Worm (Caenorhabditis elegans) whole organism, young adult: ENCODE data around the gene F31D4.2.

Experiments used
- D2030.7 ChIP-seq: fragments of 200-800 bp; sonication (Bioruptor generic); IDR thresholded peaks from 2 replicates; pipeline ENCODE4 v1.3.6; 2022; ENCODE audit warnings: missing genetic modification reagents, missing genetic modification characterization, missing compliant biosample characterization
- F22D6.2 ChIP-seq: sonication (generic microtip); optimal IDR thresholded peaks from 2 replicates; lab custom pipeline; 2016; ENCODE audit warnings: mild to moderate bottlenecking, missing genetic modification characterization, missing compliant biosample characterization
- F33H1.4 ChIP-seq: fragments of 200-800 bp; sonication (Bioruptor generic); IDR thresholded peaks from 2 replicates; pipeline ENCODE4 v1.3.6; 2022; ENCODE audit warnings: missing genetic modification reagents, missing genetic modification characterization, missing compliant biosample characterization
- F39B2.1 ChIP-seq: fragments of 200-800 bp; sonication (Bioruptor generic); IDR thresholded peaks from 2 replicates; pipeline ENCODE4 v1.3.6; 2022; ENCODE audit warnings: missing genetic modification reagents, missing genetic modification characterization, missing compliant biosample characterization
- F55B11.4 ChIP-seq: sonication (generic microtip); optimal IDR thresholded peaks from 2 replicates; lab custom pipeline; 2016; ENCODE audit warnings: missing compliant biosample characterization, missing genetic modification characterization, borderline replicate concordance; ENCODE audit not compliant: insufficient read depth
- K11D2.4 ChIP-seq: fragments of 200-800 bp; sonication (Bioruptor generic); IDR thresholded peaks from 2 replicates; pipeline ENCODE4 v1.3.6; 2022; ENCODE audit warnings: missing genetic modification reagents, missing genetic modification characterization, missing compliant biosample characterization
- Y56A3A.18 ChIP-seq: fragments of 200-800 bp; sonication (Bioruptor generic); IDR thresholded peaks from 2 replicates; pipeline ENCODE4 v1.3.6; 2022; ENCODE audit warnings: missing genetic modification reagents, missing genetic modification characterization, missing compliant biosample characterization
- ZK185.1 ChIP-seq: sonication (generic microtip); optimal IDR thresholded peaks from 2 replicates; lab custom pipeline; 2016; ENCODE audit warnings: mild to moderate bottlenecking, missing genetic modification characterization, missing compliant biosample characterization; ENCODE audit not compliant: poor library complexity, severe bottlenecking
- akir-1 ChIP-seq: fragments of 200-800 bp; sonication (Bioruptor generic); optimal IDR thresholded peaks from 2 replicates; lab custom pipeline; 2018; ENCODE audit warnings: mild to moderate bottlenecking, missing genetic modification characterization, moderate library complexity, missing compliant biosample characterization
- aptf-3 ChIP-seq: fragments of 200-800 bp; sonication (Bioruptor generic); IDR thresholded peaks from 2 replicates; pipeline ENCODE4 v1.3.6; 2022; ENCODE audit warnings: missing genetic modification characterization, missing compliant biosample characterization
- attf-5 ChIP-seq: fragments of 200-800 bp; sonication (Bioruptor generic); optimal IDR thresholded peaks from 2 replicates; lab custom pipeline; 2018; ENCODE audit warnings: mild to moderate bottlenecking, missing genetic modification characterization, missing compliant biosample characterization
- attf-6 ChIP-seq: fragments of 200-800 bp; sonication (Bioruptor generic); IDR thresholded peaks from 2 replicates; pipeline ENCODE4 v1.3.6; 2022; ENCODE audit warnings: missing genetic modification reagents, missing genetic modification characterization, missing compliant biosample characterization
- bed-1 ChIP-seq: fragments of 200-800 bp; sonication (Bioruptor generic); IDR thresholded peaks from 2 replicates; pipeline ENCODE4 v1.3.6; 2022; ENCODE audit warnings: missing genetic modification reagents, missing genetic modification characterization, missing compliant biosample characterization
- ceh-79 ChIP-seq: sonication (generic microtip); optimal IDR thresholded peaks from 2 replicates; lab custom pipeline; 2017; ENCODE audit warnings: mild to moderate bottlenecking, missing genetic modification characterization, missing compliant biosample characterization
- chd-7 ChIP-seq: sonication (generic microtip); optimal IDR thresholded peaks from 2 replicates; lab custom pipeline; 2016; ENCODE audit warnings: mild to moderate bottlenecking, missing genetic modification characterization, moderate library complexity, missing compliant biosample characterization
- hlh-12 ChIP-seq: sonication (generic microtip); optimal IDR thresholded peaks from 2 replicates; lab custom pipeline; 2016; ENCODE audit warnings: missing genetic modification characterization, missing compliant biosample characterization
- hmg-1.2 ChIP-seq: fragments of 200-800 bp; sonication (Bioruptor generic); IDR thresholded peaks from 2 replicates; pipeline ENCODE4 v1.3.6; 2022; ENCODE audit warnings: missing genetic modification reagents, missing genetic modification characterization, missing compliant biosample characterization
- lin-35 ChIP-seq, 3 experiments: fragments of 150-350 bp in 2 of 3; sonication (generic microtip) in 1 of 3; optimal IDR thresholded peaks; 2 replicates each; lab custom pipeline; 2014 to 2018; ENCODE audit warnings: missing biosample characterization in 3 of 3, missing genetic modification characterization in 3 of 3, missing genetic modification reagents in 3 of 3
- lir-1 ChIP-seq: fragments of 200-800 bp; sonication (Bioruptor generic); conservative IDR thresholded peaks from 2 replicates; pipeline ENCODE4 v1.3.6; 2022; ENCODE audit warnings: missing genetic modification reagents, missing genetic modification characterization, missing compliant biosample characterization
- madf-10 ChIP-seq: sonication (generic microtip); optimal IDR thresholded peaks from 2 replicates; lab custom pipeline; 2016; ENCODE audit warnings: mild to moderate bottlenecking, missing genetic modification characterization, missing compliant biosample characterization
- madf-3 ChIP-seq: fragments of 200-800 bp; sonication (Bioruptor generic); IDR thresholded peaks from 2 replicates; pipeline ENCODE4 v1.3.6; 2022; ENCODE audit warnings: missing genetic modification reagents, missing genetic modification characterization, missing compliant biosample characterization
- mcd-1 ChIP-seq: fragments of 200-800 bp; sonication (Bioruptor generic); IDR thresholded peaks from 2 replicates; pipeline ENCODE4 v1.3.6; 2022; ENCODE audit warnings: missing genetic modification reagents, missing genetic modification characterization, missing compliant biosample characterization
- nhr-27 ChIP-seq: fragments of 200-800 bp; sonication (Bioruptor generic); optimal IDR thresholded peaks from 2 replicates; lab custom pipeline; 2018; ENCODE audit warnings: mild to moderate bottlenecking, missing genetic modification characterization, moderate library complexity, missing compliant biosample characterization
- nhr-90 ChIP-seq: sonication (generic microtip); optimal IDR thresholded peaks from 2 replicates; lab custom pipeline; 2016; ENCODE audit warnings: missing genotype, mild to moderate bottlenecking, missing genetic modification characterization, missing compliant biosample characterization
- sea-2 ChIP-seq: fragments of 200-800 bp; sonication (Bioruptor generic); IDR thresholded peaks from 2 replicates; pipeline ENCODE4 v1.3.6; 2022; ENCODE audit warnings: missing genetic modification characterization, missing compliant biosample characterization
- snpc-1.1 ChIP-seq: sonication (generic microtip); optimal IDR thresholded peaks from 2 replicates; lab custom pipeline; 2017; ENCODE audit warnings: missing genetic modification characterization, mild to moderate bottlenecking, missing compliant biosample characterization, antibody characterized with exemption, moderate library complexity, missing genotype, missing genetic modification reagents; ENCODE audit not compliant: insufficient read depth
- snpc-4 ChIP-seq, 5 experiments: fragments of 150-350 bp in 1 of 5; sonication (generic microtip) in 4 of 5; optimal IDR thresholded peaks; 2 replicates each; lab custom pipeline; 2014 to 2018; ENCODE audit warnings: missing genetic modification characterization in 5 of 5, missing biosample characterization in 3 of 5, antibody characterized with exemption in 2 of 5, mild to moderate bottlenecking in 2 of 5, missing compliant biosample characterization in 2 of 5, missing genotype in 2 of 5, moderate library complexity in 2 of 5, missing genetic modification reagents in 1 of 5
- somi-1 ChIP-seq: fragments of 200-800 bp; sonication (Bioruptor generic); optimal IDR thresholded peaks from 2 replicates; lab custom pipeline; 2018; ENCODE audit warnings: mild to moderate bottlenecking, missing genetic modification characterization, missing compliant biosample characterization
- tbp1 ChIP-seq: fragments of 200-800 bp; sonication (Bioruptor generic); optimal IDR thresholded peaks from 2 replicates; lab custom pipeline; 2018; ENCODE audit warnings: mild to moderate bottlenecking, missing genetic modification characterization, missing compliant biosample characterization
- tlf-1 ChIP-seq: fragments of 200-800 bp; sonication (Bioruptor generic); optimal IDR thresholded peaks from 2 replicates; lab custom pipeline; 2018; ENCODE audit warnings: mild to moderate bottlenecking, missing genetic modification characterization, missing compliant biosample characterization
- zim-3 ChIP-seq: sonication (generic microtip); optimal IDR thresholded peaks from 2 replicates; lab custom pipeline; 2017; ENCODE audit warnings: mild to moderate bottlenecking, missing genetic modification characterization, moderate library complexity, missing compliant biosample characterization
- ztf-22 ChIP-seq: fragments of 200-800 bp; sonication (Bioruptor generic); optimal IDR thresholded peaks from 2 replicates; lab custom pipeline; 2018; ENCODE audit warnings: mild to moderate bottlenecking, missing genetic modification characterization, moderate library complexity, missing compliant biosample characterization
- ztf-28 ChIP-seq: fragments of 200-800 bp; sonication (Bioruptor generic); IDR thresholded peaks from 2 replicates; pipeline ENCODE4 v1.3.6; 2022; ENCODE audit warnings: missing genetic modification reagents, missing genetic modification characterization, missing compliant biosample characterization

F31D4.2 gene

ce11 chrV:20814424-20814823 is 30.9 kb downstream of the F31D4.2 start, which contains the start of gene Y44A6D.7:
Y44A6D.7 (plus strand) TSS chrV:20814724.
- TF ChIP-seq Y56A3A.18 (no peak), F55B11.4 (no peak), snpc-4 (GFP tag; optimal IDR thresholded peaks at IDR 0.05; lab: Kevin White, UChicago) (no peak), snpc-4 (tag; optimal IDR thresholded peaks at IDR 0.05; lab: Kevin White, UChicago) (no peak), attf-6 (GFP tag; lab: Robert Waterston, UW) (no peak), ztf-22 (GFP tag; lab: Kevin White, UChicago) (no peak), F33H1.4 (GFP tag; lab: Robert Waterston, UW) (no peak), madf-10 (tag; lab: Kevin White, UChicago) (no peak), nhr-90 (no peak), nhr-27 (tag; lab: Kevin White, UChicago) (no peak)
- TF ChIP-seq, all 124 proteins: peak for 0

- TF ChIP-seq K11D2.4 (GFP tag; lab: Robert Waterston, UW) (no peak), chd-7 (no peak), lin-35 (GFP tag; optimal IDR thresholded peaks at IDR 0.05; lab: Kevin White, UChicago) (no peak), F22D6.2 (tag; lab: Kevin White, UChicago) (no peak), tlf-1 (GFP tag; lab: Kevin White, UChicago) (no peak), ceh-79 (tag; lab: Kevin White, UChicago) (no peak), zim-3 (tag; lab: Kevin White, UChicago) (no peak), madf-3 (no peak), bed-1 (GFP tag; lab: Robert Waterston, UW) (no peak), ZK185.1 (tag; lab: Kevin White, UChicago) (no peak), F39B2.1 (GFP tag; lab: Robert Waterston, UW) (no peak), attf-5 (GFP tag; lab: Kevin White, UChicago) (no peak), lir-1 (GFP tag; lab: Robert Waterston, UW) (no peak)
Observed at ce11 chrV:20813646-20814045, 31.7 kb downstream of the F31D4.2 start.

ce11 chrV:20807038-20807437 is 38.3 kb downstream of the F31D4.2 start, which contains the start of gene Y44A6D.6:
Y44A6D.6 (plus strand) TSS chrV:20807338.
- TF ChIP-seq hlh-12 (tag; lab: Kevin White, UChicago) (no peak), F22D6.2 (tag; lab: Kevin White, UChicago) (no peak), sea-2 (GFP tag; lab: Robert Waterston, UW) (no peak)

- peak; percentile 65 for TF ChIP-seq snpc-4 (GFP tag; optimal IDR thresholded peaks at IDR 0.05; lab: Kevin White, UChicago)
- peak; percentile 76 to 96 (median 89) for TF ChIP-seq snpc-4 (tag; optimal IDR thresholded peaks at IDR 0.05; lab: Kevin White, UChicago)
- TF ChIP-seq D2030.7 (GFP tag; lab: Robert Waterston, UW) = 0 out of 2 replicates have a peak, but pooled peaks have one; percentile 39
- TF ChIP-seq hmg-1.2 (GFP tag; lab: Robert Waterston, UW) = peak; percentile 78
- TF ChIP-seq tbp1 (GFP tag; lab: Kevin White, UChicago) = peak; percentile 43
- TF ChIP-seq snpc-1.1 = peak; percentile 81
- 0 out of 2 replicates have a peak, but pooled peaks have one; percentile 52 for TF ChIP-seq ztf-28 (GFP tag; lab: Robert Waterston, UW)
Observed at ce11 chrV:20803464-20803863, 41.9 kb downstream of the F31D4.2 start.

ce11 chrV:20802906-20803305 is 42.4 kb downstream of the F31D4.2 start, which contains the start of gene Y44A6D.5:
Y44A6D.5 (minus strand) TSS chrV:20803006.
- TF ChIP-seq aptf-3 (GFP tag; lab: Robert Waterston, UW) (no peak), akir-1 (GFP tag; lab: Kevin White, UChicago) (no peak), somi-1 (GFP tag; lab: Kevin White, UChicago) (no peak), ceh-79 (tag; lab: Kevin White, UChicago) (no peak), mcd-1 (no peak), nhr-90 (no peak)
- TF ChIP-seq, all 124 proteins: peak for 0
